Fruit fly (Drosophila melanogaster): Measurements from ENCODE around the gene CapaR.

The CapaR gene

dm6 chr3L:21509488-21510122 lies 52.4 kb downstream of the CapaR start (continued):
- TF ChIP-seq luna (GFP tag; optimal IDR thresholded peaks at IDR 0.05) = no peak
- no peak for TF ChIP-seq CG11093 (GFP tag; IDR thresholded peaks at IDR 0.05)
- no peak for TF ChIP-seq Abd-B (GFP tag; optimal IDR thresholded peaks at IDR 0.05)
- no peak for TF ChIP-seq NK7.1 (GFP tag; optimal IDR thresholded peaks at IDR 0.05)
- no peak for TF ChIP-seq CG6765 (GFP tag; optimal IDR thresholded peaks at IDR 0.05)
- TF ChIP-seq hkb (optimal IDR thresholded peaks at IDR 0.05) = no peak
- no peak for TF ChIP-seq hkb (GFP tag; IDR thresholded peaks at IDR 0.05)
- no peak for TF ChIP-seq z (GFP tag; IDR thresholded peaks at IDR 0.05)
- TF ChIP-seq CG7928 (GFP tag; optimal IDR thresholded peaks at IDR 0.05) = no peak
- 0 out of 3 replicates have a peak, but pooled peaks have one; percentile 26 for TF ChIP-seq CG6791 (GFP tag; IDR thresholded peaks at IDR 0.05; ENCODE audit: partially characterized antibody)
- TF ChIP-seq tx (GFP tag; optimal IDR thresholded peaks at IDR 0.05) = no peak
- TF ChIP-seq Xrp1 (GFP tag; IDR thresholded peaks at IDR 0.05) = peak; percentile 57; the same call in 1 of the 2 replicates
- no peak for TF ChIP-seq ewg (GFP tag; optimal IDR thresholded peaks at IDR 0.05)
- TF ChIP-seq CG30431 (GFP tag; optimal IDR thresholded peaks at IDR 0.05) = no peak
- no peak for TF ChIP-seq eve (GFP tag; optimal IDR thresholded peaks at IDR 0.05)
- TF ChIP-seq Mrtf (GFP tag; IDR thresholded peaks at IDR 0.05) = no peak
- no peak for TF ChIP-seq CG7271 (tag; optimal IDR thresholded peaks at IDR 0.05)
- TF ChIP-seq Atf-2 (GFP tag; optimal IDR thresholded peaks at IDR 0.05) = peak; percentile 5
- TF ChIP-seq Nf-YA (GFP tag; IDR thresholded peaks at IDR 0.05) = no peak
- peak; percentile 23 for TF ChIP-seq nom (GFP tag; optimal IDR thresholded peaks at IDR 0.05)
- TF ChIP-seq tup (GFP tag; optimal IDR thresholded peaks at IDR 0.05) = no peak
- TF ChIP-seq al (GFP tag; IDR thresholded peaks at IDR 0.05) = no peak
- TF ChIP-seq fu2 (GFP tag; optimal IDR thresholded peaks at IDR 0.05) = peak; percentile 19
- peak; percentile 23 for TF ChIP-seq CG2875 (GFP tag; optimal IDR thresholded peaks at IDR 0.05)
- TF ChIP-seq CG5245 (GFP tag; optimal IDR thresholded peaks at IDR 0.05) = peak; percentile 14
- TF ChIP-seq Hmr (GFP tag; optimal IDR thresholded peaks at IDR 0.05) = peak; percentile 48
- TF ChIP-seq CG3838 (GFP tag; optimal IDR thresholded peaks at IDR 0.05) = no peak
- TF ChIP-seq NC2β (GFP tag; optimal IDR thresholded peaks at IDR 0.05) = peak; percentile 6
- no peak for TF ChIP-seq CG7357 (GFP tag; IDR thresholded peaks at IDR 0.05)
- TF ChIP-seq Fer1 (GFP tag; optimal IDR thresholded peaks at IDR 0.05) = peak; percentile 39
- no peak for TF ChIP-seq trem (tag; optimal IDR thresholded peaks at IDR 0.05)
- TF ChIP-seq ci (GFP tag; IDR thresholded peaks at IDR 0.05) = peak; percentile 71; the same call in 2 of the 3 replicates
- no peak for TF ChIP-seq CG2116 (GFP tag; optimal IDR thresholded peaks at IDR 0.05)
- TF ChIP-seq Awh (GFP tag; IDR thresholded peaks at IDR 0.05) = peak; percentile 44; the same call in 1 of the 2 replicates
- no peak for TF ChIP-seq Kr (GFP tag; optimal IDR thresholded peaks at IDR 0.05)
- TF ChIP-seq CG2129 (GFP tag; IDR thresholded peaks at IDR 0.05; ENCODE audit: partially characterized antibody) = no peak
- TF ChIP-seq ara (GFP tag; IDR thresholded peaks at IDR 0.05) = no peak
- TF ChIP-seq lab (GFP tag; optimal IDR thresholded peaks at IDR 0.05) = peak; percentile 67
- peak; percentile 32 for TF ChIP-seq repo (GFP tag; optimal IDR thresholded peaks at IDR 0.05)
- no peak for TF ChIP-seq E2f1 (GFP tag; IDR thresholded peaks at IDR 0.05)
- TF ChIP-seq CHES-1-like (GFP tag; optimal IDR thresholded peaks at IDR 0.05) = no peak
- peak; percentile 38 for TF ChIP-seq Hr3 (GFP tag; optimal IDR thresholded peaks at IDR 0.05)
- TF ChIP-seq ham (GFP tag; IDR thresholded peaks at IDR 0.05) = no peak
- TF ChIP-seq her (GFP tag; optimal IDR thresholded peaks at IDR 0.05) = peak; percentile 39
- no peak for TF ChIP-seq nau (GFP tag; optimal IDR thresholded peaks at IDR 0.05)
- no peak for TF ChIP-seq Hmx (GFP tag; optimal IDR thresholded peaks at IDR 0.05)
- TF ChIP-seq CG11504 (tag; optimal IDR thresholded peaks at IDR 0.05) = peak; percentile 62
- TF ChIP-seq MTF-1 (GFP tag; optimal IDR thresholded peaks at IDR 0.05; ENCODE audit: borderline replicate concordance) = no peak
- peak; percentile 9 for TF ChIP-seq Fer3 (tag; optimal IDR thresholded peaks at IDR 0.05)
- TF ChIP-seq Blimp-1 (GFP tag; optimal IDR thresholded peaks at IDR 0.05) = peak; percentile 29
- TF ChIP-seq ems (GFP tag; optimal IDR thresholded peaks at IDR 0.05) = peak; percentile 43

Data from whole organism, embryonic.